Fruit fly (Drosophila melanogaster) whole organism, prepupa: Measurements from ENCODE around the gene CG18265.

Experiments used
- Blimp-1 ChIP-seq: fragments of 200-800 bp; sonication (Bioruptor generic); optimal IDR thresholded peaks from 3 replicates; lab custom pipeline; 2017; ENCODE audit warnings: missing biosample characterization, missing genetic modification characterization, mild to moderate bottlenecking, moderate library complexity, missing genetic modification reagents
- CG10669 ChIP-seq: fragments of 200-800 bp; sonication (Bioruptor generic); optimal IDR thresholded peaks from 3 replicates; lab custom pipeline; 2018; ENCODE audit warnings: missing biosample characterization, mild to moderate bottlenecking, missing genetic modification characterization, moderate library complexity
- CG11294 ChIP-seq: fragments of 200-800 bp; sonication (Bioruptor generic); IDR thresholded peaks from 2 replicates; pipeline ENCODE4 v1.3.6; 2022; ENCODE audit warnings: missing biosample characterization, missing genetic modification characterization
- CG11762 ChIP-seq: fragments of 200-800 bp; sonication (Bioruptor generic); optimal IDR thresholded peaks from 3 replicates; lab custom pipeline; 2016; ENCODE audit warnings: missing biosample characterization, missing genetic modification characterization; ENCODE audit not compliant: insufficient read depth
- CG11902 ChIP-seq: fragments of 200-800 bp; sonication (Bioruptor generic); optimal IDR thresholded peaks from 3 replicates; lab custom pipeline; 2016; ENCODE audit warnings: missing biosample characterization, missing genetic modification characterization
- CG15336 ChIP-seq: fragments of 200-800 bp; sonication (Bioruptor generic); IDR thresholded peaks from 2 replicates; pipeline ENCODE4 v1.3.6; 2022; ENCODE audit warnings: missing biosample characterization, missing genetic modification characterization
- CG1621 ChIP-seq: fragments of 200-800 bp; sonication (Bioruptor generic); optimal IDR thresholded peaks from 3 replicates; lab custom pipeline; 2018; ENCODE audit warnings: missing biosample characterization, mild to moderate bottlenecking, missing genetic modification characterization
- CG31627 ChIP-seq: fragments of 200-800 bp; sonication (Bioruptor generic); optimal IDR thresholded peaks from 3 replicates; lab custom pipeline; 2016; ENCODE audit warnings: missing biosample characterization, missing genetic modification characterization
- CG32006 ChIP-seq: fragments of 200-800 bp; sonication (Bioruptor generic); optimal IDR thresholded peaks from 3 replicates; lab custom pipeline; 2017; ENCODE audit warnings: missing biosample characterization, mild to moderate bottlenecking, missing genetic modification characterization
- CG34406 ChIP-seq: fragments of 200-800 bp; sonication (Bioruptor generic); optimal IDR thresholded peaks from 3 replicates; lab custom pipeline; 2016; ENCODE audit warnings: missing biosample characterization, missing genetic modification characterization
- CG3919 ChIP-seq: fragments of 200-800 bp; sonication (Bioruptor generic); optimal IDR thresholded peaks from 3 replicates; lab custom pipeline; 2016; ENCODE audit warnings: missing biosample characterization, missing genetic modification characterization
- CG4318 ChIP-seq: fragments of 200-800 bp; sonication (Bioruptor generic); optimal IDR thresholded peaks from 3 replicates; lab custom pipeline; 2017; ENCODE audit warnings: missing biosample characterization, mild to moderate bottlenecking, missing genetic modification characterization
- CG6163 ChIP-seq: fragments of 200-800 bp; sonication (Bioruptor generic); IDR thresholded peaks from 3 replicates; pipeline ENCODE4 v1.3.6; 2022; ENCODE audit warnings: missing biosample characterization, missing genetic modification characterization
- CG6792 ChIP-seq: fragments of 200-800 bp; sonication (Bioruptor generic); optimal IDR thresholded peaks from 3 replicates; lab custom pipeline; 2016; ENCODE audit warnings: missing biosample characterization, missing genetic modification characterization
- CG6854 ChIP-seq: fragments of 200-800 bp; sonication (Bioruptor generic); optimal IDR thresholded peaks from 2 replicates; lab custom pipeline; 2017; ENCODE audit warnings: missing biosample characterization, mild to moderate bottlenecking, missing genetic modification characterization
- CG7368 ChIP-seq: fragments of 200-800 bp; sonication (Bioruptor generic); optimal IDR thresholded peaks from 3 replicates; lab custom pipeline; 2016; ENCODE audit warnings: missing biosample characterization, missing genetic modification characterization
- CG8119 ChIP-seq: fragments of 200-800 bp; sonication (Bioruptor generic); IDR thresholded peaks from 3 replicates; pipeline ENCODE4 v1.3.6; 2022; ENCODE audit warnings: missing biosample characterization, missing genetic modification characterization
- CG8319 ChIP-seq: fragments of 200-800 bp; sonication (Bioruptor generic); optimal IDR thresholded peaks from 3 replicates; lab custom pipeline; 2016; ENCODE audit warnings: missing biosample characterization, missing genetic modification characterization
- CG8632 ChIP-seq: fragments of 200-800 bp; sonication (Bioruptor generic); optimal IDR thresholded peaks from 3 replicates; lab custom pipeline; 2016; ENCODE audit warnings: missing biosample characterization, missing genetic modification characterization
- CG9139 ChIP-seq: fragments of 200-800 bp; sonication (Bioruptor generic); optimal IDR thresholded peaks from 3 replicates; lab custom pipeline; 2017; ENCODE audit warnings: missing biosample characterization, mild to moderate bottlenecking, missing genetic modification characterization
- Eip75B ChIP-seq: fragments of 200-800 bp; sonication (Bioruptor generic); optimal IDR thresholded peaks from 3 replicates; lab custom pipeline; 2016; ENCODE audit warnings: missing biosample characterization, missing genetic modification characterization
- Eip78C ChIP-seq: fragments of 200-800 bp; sonication (Bioruptor generic); peaks from one replicate; lab custom pipeline; 2016; ENCODE audit warnings: missing biosample characterization, missing genetic modification characterization
- Ets21C ChIP-seq: fragments of 200-800 bp; sonication (Bioruptor generic); optimal IDR thresholded peaks from 3 replicates; lab custom pipeline; 2016; ENCODE audit warnings: missing biosample characterization, missing genetic modification characterization
- Ets96B ChIP-seq: fragments of 200-800 bp; optimal IDR thresholded peaks from 2 replicates; lab custom pipeline; 2019; ENCODE audit warnings: missing biosample characterization, mild to moderate bottlenecking, missing genetic modification characterization, moderate library complexity
- Hr38 ChIP-seq: sonication (Bioruptor generic); optimal IDR thresholded peaks from 2 replicates; lab custom pipeline; 2016; ENCODE audit warnings: missing biosample characterization, missing genetic modification characterization
- Met ChIP-seq: fragments of 200-800 bp; sonication (Bioruptor generic); optimal IDR thresholded peaks from 3 replicates; lab custom pipeline; 2016; ENCODE audit warnings: missing biosample characterization, missing genetic modification characterization
- OdsH ChIP-seq: fragments of 200-800 bp; sonication (Bioruptor generic); optimal IDR thresholded peaks from 3 replicates; lab custom pipeline; 2016; ENCODE audit warnings: missing biosample characterization, missing genetic modification characterization
- Smox ChIP-seq: fragments of 200-800 bp; sonication (Bioruptor generic); optimal IDR thresholded peaks from 3 replicates; lab custom pipeline; 2016; ENCODE audit warnings: missing biosample characterization, missing genetic modification characterization
- Sox102F ChIP-seq: fragments of 200-800 bp; sonication (Bioruptor generic); optimal IDR thresholded peaks from 2 replicates; lab custom pipeline; 2016; ENCODE audit warnings: missing biosample characterization, mild to moderate bottlenecking, missing genetic modification characterization
- Sox15 ChIP-seq: fragments of 200-800 bp; sonication (Bioruptor generic); optimal IDR thresholded peaks from 3 replicates; lab custom pipeline; 2016; ENCODE audit warnings: missing biosample characterization, missing genetic modification characterization
- achi ChIP-seq: fragments of 200-800 bp; sonication (Bioruptor generic); optimal IDR thresholded peaks from 3 replicates; lab custom pipeline; 2016; ENCODE audit warnings: missing biosample characterization, missing genetic modification characterization
- cyc ChIP-seq: fragments of 200-800 bp; sonication (Bioruptor generic); optimal IDR thresholded peaks from 3 replicates; lab custom pipeline; 2016; ENCODE audit warnings: missing biosample characterization, missing genetic modification characterization
- dac ChIP-seq: fragments of 200-800 bp; sonication (Bioruptor generic); optimal IDR thresholded peaks from 2 replicates; lab custom pipeline; 2017; ENCODE audit warnings: missing biosample characterization, mild to moderate bottlenecking, missing genetic modification characterization
- dsx ChIP-seq: fragments of 200-800 bp; optimal IDR thresholded peaks from 3 replicates; lab custom pipeline; 2019; ENCODE audit warnings: missing biosample characterization, mild to moderate bottlenecking, missing genetic modification characterization, moderate library complexity; ENCODE audit not compliant: poor library complexity, severe bottlenecking
- eg ChIP-seq: fragments of 200-800 bp; sonication (Bioruptor generic); IDR thresholded peaks from 3 replicates; pipeline ENCODE4 v1.3.6; 2022; ENCODE audit warnings: missing biosample characterization, missing genetic modification characterization
- esn ChIP-seq: fragments of 200-800 bp; sonication (Bioruptor generic); optimal IDR thresholded peaks from 2 replicates; lab custom pipeline; 2016; ENCODE audit warnings: missing biosample characterization, mild to moderate bottlenecking, missing genetic modification characterization, moderate library complexity
- fd59A ChIP-seq: fragments of 200-800 bp; sonication (Bioruptor generic); optimal IDR thresholded peaks from 2 replicates; lab custom pipeline; 2017; ENCODE audit warnings: missing biosample characterization, mild to moderate bottlenecking, missing genetic modification characterization, missing genetic modification reagents
- fd85E ChIP-seq: fragments of 200-800 bp; sonication (Bioruptor generic); optimal IDR thresholded peaks from 3 replicates; lab custom pipeline; 2016; ENCODE audit warnings: missing biosample characterization, missing genetic modification characterization
- fkh ChIP-seq: fragments of 200-800 bp; sonication (Bioruptor generic); optimal IDR thresholded peaks from 3 replicates; lab custom pipeline; 2017; ENCODE audit warnings: missing biosample characterization, mild to moderate bottlenecking, missing genetic modification characterization, moderate library complexity
- lz ChIP-seq: fragments of 200-800 bp; sonication (Bioruptor generic); optimal IDR thresholded peaks from 3 replicates; lab custom pipeline; 2016; ENCODE audit warnings: missing biosample characterization, missing genetic modification characterization
- pdm3 ChIP-seq: fragments of 200-800 bp; sonication (Bioruptor generic); optimal IDR thresholded peaks from 3 replicates; lab custom pipeline; 2016; ENCODE audit warnings: missing biosample characterization, missing genetic modification characterization
- salr ChIP-seq, 2 experiments: fragments of 200-800 bp; sonication (Bioruptor generic); optimal IDR thresholded peaks; 3 replicates each; lab custom pipeline; 2016 to 2018; ENCODE audit warnings: missing biosample characterization in 2 of 2, missing genetic modification characterization in 2 of 2, mild to moderate bottlenecking in 1 of 2
- ss ChIP-seq, 2 experiments: fragments of 200-800 bp; sonication (Bioruptor generic); optimal IDR thresholded peaks; 2 replicates in 1 of 2; 3 replicates in 1 of 2; lab custom pipeline; 2017 to 2018; ENCODE audit warnings: mild to moderate bottlenecking in 2 of 2, missing biosample characterization in 2 of 2, missing genetic modification characterization in 2 of 2, moderate library complexity in 1 of 2
- svp ChIP-seq: fragments of 200-800 bp; sonication (Bioruptor generic); peaks from one replicate; lab custom pipeline; 2016; ENCODE audit warnings: missing biosample characterization, missing genetic modification characterization
- topi ChIP-seq: fragments of 200-800 bp; sonication (Bioruptor generic); optimal IDR thresholded peaks from 3 replicates; lab custom pipeline; 2016; ENCODE audit warnings: missing biosample characterization, missing genetic modification characterization
- vri ChIP-seq: fragments of 200-800 bp; sonication (Bioruptor generic); optimal IDR thresholded peaks from 3 replicates; lab custom pipeline; 2016; ENCODE audit warnings: missing biosample characterization, mild to moderate bottlenecking, missing genetic modification characterization

Gene CG18265

dm6 chr3L:17428779-17429178 lies 10.4 kb upstream of the CG18265 start, which contains the start of gene Gorab (continued):
- TF ChIP-seq dac = peak; percentile 46
- TF ChIP-seq topi = peak; percentile 90
- peak; percentile 39 for TF ChIP-seq fd59A
- peak; percentile 47 for TF ChIP-seq Blimp-1 (GFP tag; lab: Kevin White, UChicago)
- peak; percentile 90 for TF ChIP-seq CG11294 (GFP tag; lab: Robert Waterston, UW)
- TF ChIP-seq dsx (GFP tag; lab: Kevin White, UChicago) = peak; percentile 77
- no peak for TF ChIP-seq CG6854

dm6 chr3L:17430390-17430789 lies 8.8 kb upstream of the CG18265 start:
- no peak for TF ChIP-seq CG1621 (tag; lab: Kevin White, UChicago)
- peak; percentile 18 for TF ChIP-seq svp (GFP tag; lab: Kevin White, UChicago)
- no peak for TF ChIP-seq cyc
- peak; percentile 32 for TF ChIP-seq dsx (GFP tag; lab: Kevin White, UChicago)
- TF ChIP-seq CG11762 (GFP tag; lab: Kevin White, UChicago) = no peak
- no peak for TF ChIP-seq CG32006
- TF ChIP-seq Ets96B = no peak
- no peak for TF ChIP-seq Ets21C
- no peak for TF ChIP-seq CG9139 (GFP tag; lab: Kevin White, UChicago)
- TF ChIP-seq Hr38 (GFP tag; lab: Kevin White, UChicago) = no peak
- no peak for TF ChIP-seq CG8119 (GFP tag; lab: Robert Waterston, UW)
- TF ChIP-seq Smox = no peak
- peak; percentile 26 for TF ChIP-seq vri
- TF ChIP-seq CG34406 (GFP tag; lab: Kevin White, UChicago) = no peak
- TF ChIP-seq Blimp-1 (GFP tag; lab: Kevin White, UChicago) = peak; percentile 36
- no peak for TF ChIP-seq CG11294 (GFP tag; lab: Robert Waterston, UW)
- TF ChIP-seq ss (GFP tag; optimal IDR thresholded peaks at IDR 0.05; lab: Kevin White, UChicago) = no peak
- no peak for TF ChIP-seq Eip78C (GFP tag; lab: Kevin White, UChicago)
- TF ChIP-seq fd85E (GFP tag; lab: Kevin White, UChicago) = no peak
- TF ChIP-seq CG8319 (GFP tag; lab: Kevin White, UChicago) = no peak
- TF ChIP-seq fkh (GFP tag; lab: Kevin White, UChicago) = peak; percentile 68

- peak; percentile 85 for TF ChIP-seq Eip78C (GFP tag; lab: Kevin White, UChicago)
- 0 out of 3 replicates have a peak, but pooled peaks have one; percentile 6 for TF ChIP-seq CG6163 (GFP tag; lab: Robert Waterston, UW)
- peak; percentile 37 for TF ChIP-seq fkh (GFP tag; lab: Kevin White, UChicago)
- peak; percentile 19 for TF ChIP-seq CG3919
- TF ChIP-seq esn (GFP tag; lab: Kevin White, UChicago) = peak; percentile 31
- peak; percentile 24; the same call in 1 of the 3 replicates for TF ChIP-seq CG8119 (GFP tag; lab: Robert Waterston, UW)
- TF ChIP-seq Met = peak; percentile 29
- TF ChIP-seq Sox102F = no peak
- no peak for TF ChIP-seq CG6792 (GFP tag; lab: Kevin White, UChicago)
- TF ChIP-seq pdm3 (GFP tag; lab: Kevin White, UChicago) = peak; percentile 14
- TF ChIP-seq CG7368 (GFP tag; lab: Kevin White, UChicago) = no peak
- peak; percentile 27; the same call in 1 of the 2 replicates for TF ChIP-seq CG15336 (GFP tag; lab: Robert Waterston, UW)
- TF ChIP-seq OdsH (GFP tag; lab: Kevin White, UChicago) = peak; percentile 31
- no peak for TF ChIP-seq CG8319 (GFP tag; lab: Kevin White, UChicago)
- peak; percentile 7 for TF ChIP-seq CG31627
- no peak for TF ChIP-seq achi (GFP tag; lab: Kevin White, UChicago)
- TF ChIP-seq fd59A = no peak
- TF ChIP-seq CG10669 = no peak
- no peak for TF ChIP-seq Eip75B (GFP tag; lab: Kevin White, UChicago)
- no peak for TF ChIP-seq dac
- peak; percentile 11 for TF ChIP-seq lz
- TF ChIP-seq Sox15 (GFP tag; lab: Kevin White, UChicago) = no peak
- TF ChIP-seq CG8632 = no peak
- no peak for TF ChIP-seq CG11902 (GFP tag; lab: Kevin White, UChicago)
- TF ChIP-seq CG11294 (GFP tag; lab: Robert Waterston, UW) = no peak
- no peak for TF ChIP-seq salr (GFP tag; optimal IDR thresholded peaks at IDR 0.05; lab: Kevin White, UChicago)
- no peak for TF ChIP-seq svp (GFP tag; lab: Kevin White, UChicago)
- no peak for TF ChIP-seq ss (GFP tag; optimal IDR thresholded peaks at IDR 0.05; lab: Kevin White, UChicago)
- no peak for TF ChIP-seq eg (GFP tag; lab: Robert Waterston, UW)
- TF ChIP-seq vri = peak; percentile 29
- peak; percentile 1 for TF ChIP-seq Smox
- no peak for TF ChIP-seq CG4318 (GFP tag; lab: Kevin White, UChicago)
These were observed 8.1 kb upstream of the CG18265 start for dm6 chr3L:17430957-17431585.
